Fruit fly (Drosophila melanogaster) whole organism, wandering third instar larva: Measurements from ENCODE around the gene sll.

Source experiments
- CrebA ChIP-seq: fragments of 200-800 bp; sonication (Bioruptor generic); optimal IDR thresholded peaks from 2 replicates; lab custom pipeline; 2016; ENCODE audit warnings: missing biosample characterization, mild to moderate bottlenecking, missing genetic modification characterization, borderline replicate concordance
- Hr83 ChIP-seq: fragments of 200-300 bp; sonication (Bioruptor generic); optimal IDR thresholded peaks from 2 replicates; lab custom pipeline; 2016; ENCODE audit warnings: missing biosample characterization, mild to moderate bottlenecking, missing genetic modification characterization, moderate library complexity; ENCODE audit not compliant: poor library complexity, severe bottlenecking
- Myc ChIP-seq: fragments of >200 bp; optimal IDR thresholded peaks from 2 replicates; lab custom pipeline; 2017
- OdsH ChIP-seq: fragments of 200-800 bp; sonication (Bioruptor generic); optimal IDR thresholded peaks from 2 replicates; lab custom pipeline; 2016; ENCODE audit warnings: missing biosample characterization, mild to moderate bottlenecking, missing genetic modification characterization
- pan ChIP-seq: fragments of >200 bp; optimal IDR thresholded peaks from 2 replicates; lab custom pipeline; 2017
- psq ChIP-seq: fragments of 200-800 bp; sonication (Bioruptor generic); optimal IDR thresholded peaks from 3 replicates; lab custom pipeline; 2017; ENCODE audit warnings: missing biosample characterization, mild to moderate bottlenecking, missing genetic modification characterization, moderate library complexity
- tai ChIP-seq: sonication (Bioruptor generic); optimal IDR thresholded peaks from 2 replicates; lab custom pipeline; 2016; ENCODE audit warnings: missing biosample characterization, missing genetic modification characterization

DNA sequence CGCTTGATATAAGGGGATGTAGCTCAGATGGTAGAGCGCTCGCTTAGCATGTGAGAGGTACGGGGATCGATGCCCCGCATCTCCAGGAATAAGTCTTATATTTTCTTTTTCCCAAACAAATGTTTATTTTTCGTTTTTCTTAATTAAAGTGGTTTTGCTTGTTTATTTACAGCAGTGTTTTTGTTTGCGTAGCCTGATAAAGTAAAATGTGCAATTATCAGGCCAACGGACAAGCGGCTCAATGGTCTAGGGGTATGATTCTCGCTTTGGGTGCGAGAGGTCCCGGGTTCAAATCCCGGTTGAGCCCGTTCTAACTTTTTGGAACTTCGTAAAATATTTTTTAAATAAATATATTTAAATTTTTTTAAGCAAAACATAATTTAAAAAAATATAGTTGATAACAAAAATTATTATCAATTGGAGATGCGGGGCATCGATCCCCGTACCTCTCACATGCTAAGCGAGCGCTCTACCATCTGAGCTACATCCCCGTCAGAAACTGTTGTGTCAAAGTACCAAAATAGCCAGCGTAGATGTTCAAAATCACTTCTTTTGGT, 13.9 kb downstream of the sll start:
- no peak for TF ChIP-seq tai
- no peak for TF ChIP-seq pan
- no peak for TF ChIP-seq psq (GFP tag; lab: Kevin White, UChicago)
- peak; percentile 92 for TF ChIP-seq CrebA (GFP tag; lab: Kevin White, UChicago)
- TF ChIP-seq Hr83 (GFP tag; lab: Kevin White, UChicago): no peak
- TF ChIP-seq OdsH: no peak
- no peak for TF ChIP-seq Myc (lab: Kevin White, UChicago)
